Fruit fly (Drosophila melanogaster) whole organism, embryonic: ENCODE data around the gene CG17803.

ENCODE experiments used
- B-H2 ChIP-seq: fragments of 200-800 bp; sonication (Bioruptor generic); optimal IDR thresholded peaks from 2 replicates; lab custom pipeline; 2018; ENCODE audit warnings: missing biosample characterization, mild to moderate bottlenecking, missing genetic modification characterization
- CG4854 ChIP-seq: fragments of 200-800 bp; sonication (Bioruptor generic); optimal IDR thresholded peaks from 2 replicates; lab custom pipeline; 2016; ENCODE audit warnings: missing biosample characterization, missing genetic modification characterization, inconsistent platforms
- CG5953 ChIP-seq: fragments of 200-800 bp; sonication (Bioruptor generic); IDR thresholded peaks from 2 replicates; pipeline ENCODE4 v1.3.6; 2022; ENCODE audit warnings: missing biosample characterization, missing genetic modification characterization
- Fer2 ChIP-seq: fragments of 200-800 bp; sonication (Bioruptor generic); optimal IDR thresholded peaks from 2 replicates; lab custom pipeline; 2018; ENCODE audit warnings: missing biosample characterization, mild to moderate bottlenecking, missing genetic modification characterization, moderate library complexity
- HmgD ChIP-seq: fragments of 200-800 bp; sonication (Bioruptor generic); optimal IDR thresholded peaks from 3 replicates; lab custom pipeline; 2016; ENCODE audit warnings: missing biosample characterization, missing genetic modification characterization
- Six4 ChIP-seq: fragments of 200-800 bp; sonication (Bioruptor generic); optimal IDR thresholded peaks from 2 replicates; lab custom pipeline; 2016; ENCODE audit warnings: missing biosample characterization, missing genetic modification characterization
- al ChIP-seq: fragments of 200-800 bp; sonication (Bioruptor generic); IDR thresholded peaks from 2 replicates; pipeline ENCODE4 v1.3.6; 2022; ENCODE audit warnings: missing biosample characterization, missing genetic modification characterization
- bbx ChIP-seq: fragments of 200-800 bp; sonication (Bioruptor generic); IDR thresholded peaks from 2 replicates; pipeline ENCODE4 v1.3.6; 2022; ENCODE audit warnings: missing biosample characterization, missing genetic modification characterization; ENCODE audit not compliant: partially characterized antibody
- bsh ChIP-seq, 2 experiments: fragments of 200-800 bp; sonication (Bioruptor generic); optimal IDR thresholded peaks; 2 replicates each; lab custom pipeline; 2017 to 2018; ENCODE audit warnings: mild to moderate bottlenecking in 2 of 2, missing biosample characterization in 2 of 2, missing genetic modification characterization in 2 of 2, moderate library complexity in 1 of 2
- toy ChIP-seq: fragments of 200-800 bp; sonication (Bioruptor generic); IDR thresholded peaks from 2 replicates; pipeline ENCODE4 v1.3.6; 2022; ENCODE audit warnings: missing biosample characterization, missing genetic modification characterization

- TF ChIP-seq Fer2 (no peak), bbx (GFP tag; lab: Robert Waterston, UW) (no peak), B-H2 (no peak), HmgD (no peak), CG4854 (no peak), bsh (GFP tag; optimal IDR thresholded peaks at IDR 0.05; lab: Kevin White, UChicago) (no peak), toy (GFP tag; lab: Robert Waterston, UW) (no peak), al (GFP tag; lab: Robert Waterston, UW) (no peak), Six4 (GFP tag; lab: Kevin White, UChicago) (no peak), CG5953 (no peak)
These were observed 1.7 kb upstream of the CG17803 start, which contains the start of gene CG17806 for dm6 chr3R:17803025-17803424.
